Fruit fly (Drosophila melanogaster): Measurements from ENCODE around the gene IntS2.
A peak's percentile ranks its signal among the peaks of the same experiment; 100 is the strongest.

IntS2 gene

dm6 chrX:17625833-17626232 lies 30.8 kb downstream of the IntS2 start:
- no peak for TF ChIP-seq CG5204 (GFP tag; optimal IDR thresholded peaks at IDR 0.05)
- no peak for TF ChIP-seq CG7045 (GFP tag; optimal IDR thresholded peaks at IDR 0.05)
- TF ChIP-seq bab1 (GFP tag; optimal IDR thresholded peaks at IDR 0.05), result peak; percentile 33
- TF ChIP-seq Hr96 (GFP tag; optimal IDR thresholded peaks at IDR 0.05), result no peak
- TF ChIP-seq kay (GFP tag; ENCODE audit: borderline replicate concordance), result peak; percentile 26
- peak; percentile 45 for TF ChIP-seq CG11617 (GFP tag; optimal IDR thresholded peaks at IDR 0.05)
- TF ChIP-seq CG33017 (tag; optimal IDR thresholded peaks at IDR 0.05), result peak; percentile 66
- no peak for TF ChIP-seq toe (GFP tag; optimal IDR thresholded peaks at IDR 0.05)
- TF ChIP-seq Crg-1 (GFP tag; optimal IDR thresholded peaks at IDR 0.05), result no peak
- TF ChIP-seq tj (GFP tag; optimal IDR thresholded peaks at IDR 0.05), result no peak
- no peak for TF ChIP-seq CG1620 (GFP tag; optimal IDR thresholded peaks at IDR 0.05)
- peak; percentile 6 for TF ChIP-seq pad (GFP tag; optimal IDR thresholded peaks at IDR 0.05)
- no peak for TF ChIP-seq Mnt (GFP tag; optimal IDR thresholded peaks at IDR 0.05)
- TF ChIP-seq CG7101 (tag; optimal IDR thresholded peaks at IDR 0.05), result peak; percentile 71
- no peak for TF ChIP-seq cnc (optimal IDR thresholded peaks at IDR 0.05)
- TF ChIP-seq ovo (GFP tag; optimal IDR thresholded peaks at IDR 0.05), result no peak
- TF ChIP-seq CG12768 (GFP tag; optimal IDR thresholded peaks at IDR 0.05), result no peak
- peak; percentile 47 for TF ChIP-seq CG14711 (tag; optimal IDR thresholded peaks at IDR 0.05)
- peak; percentile 56 for TF ChIP-seq cic (GFP tag; optimal IDR thresholded peaks at IDR 0.05)
- no peak for TF ChIP-seq Clk (GFP tag; optimal IDR thresholded peaks at IDR 0.05)

dm6 chrX:17624983-17625401 lies 31.6 kb downstream of the IntS2 start:
- TF ChIP-seq cnc (optimal IDR thresholded peaks at IDR 0.05) (no peak), CG7045 (GFP tag; optimal IDR thresholded peaks at IDR 0.05) (peak; percentile 90), CG5204 (GFP tag; optimal IDR thresholded peaks at IDR 0.05) (peak; percentile 93), CG7101 (tag; optimal IDR thresholded peaks at IDR 0.05) (peak; percentile 99), CG12768 (GFP tag; optimal IDR thresholded peaks at IDR 0.05) (peak; percentile 94), bab1 (GFP tag; optimal IDR thresholded peaks at IDR 0.05) (peak; percentile 99), kay (GFP tag; ENCODE audit: borderline replicate concordance) (peak; percentile 54), CG33017 (tag; optimal IDR thresholded peaks at IDR 0.05) (peak; percentile 96), tj (GFP tag; optimal IDR thresholded peaks at IDR 0.05) (peak; percentile 98), CG1620 (GFP tag; optimal IDR thresholded peaks at IDR 0.05) (peak; percentile 97), toe (GFP tag; optimal IDR thresholded peaks at IDR 0.05) (peak; percentile 88), CG14711 (tag; optimal IDR thresholded peaks at IDR 0.05) (peak; percentile 96), pad (GFP tag; optimal IDR thresholded peaks at IDR 0.05) (peak; percentile 93), Crg-1 (GFP tag; optimal IDR thresholded peaks at IDR 0.05) (peak; percentile 97), Clk (GFP tag; optimal IDR thresholded peaks at IDR 0.05) (peak; percentile 85), cic (GFP tag; optimal IDR thresholded peaks at IDR 0.05) (peak; percentile 68), Hr96 (GFP tag; optimal IDR thresholded peaks at IDR 0.05) (peak; percentile 98), Mnt (GFP tag; optimal IDR thresholded peaks at IDR 0.05) (peak; percentile 96), CG11617 (GFP tag; optimal IDR thresholded peaks at IDR 0.05) (peak; percentile 99), ovo (GFP tag; optimal IDR thresholded peaks at IDR 0.05) (peak; percentile 90)

dm6 chrX:17624223-17624982 lies 32.2 kb downstream of the IntS2 start:
- TF ChIP-seq Clk (GFP tag; optimal IDR thresholded peaks at IDR 0.05) (no peak), toe (GFP tag; optimal IDR thresholded peaks at IDR 0.05) (no peak), tj (GFP tag; optimal IDR thresholded peaks at IDR 0.05) (peak; percentile 99), cnc (optimal IDR thresholded peaks at IDR 0.05) (no peak), ovo (GFP tag; optimal IDR thresholded peaks at IDR 0.05) (no peak), CG11617 (GFP tag; optimal IDR thresholded peaks at IDR 0.05) (no peak), CG7101 (tag; optimal IDR thresholded peaks at IDR 0.05) (no peak), kay (GFP tag; ENCODE audit: borderline replicate concordance) (peak; percentile 97), CG7045 (GFP tag; optimal IDR thresholded peaks at IDR 0.05) (no peak)

- no peak for TF ChIP-seq CG1620 (GFP tag; optimal IDR thresholded peaks at IDR 0.05)
- TF ChIP-seq CG12768 (GFP tag; optimal IDR thresholded peaks at IDR 0.05), result no peak
- no peak for TF ChIP-seq toe (GFP tag; optimal IDR thresholded peaks at IDR 0.05)
- no peak for TF ChIP-seq CG5204 (GFP tag; optimal IDR thresholded peaks at IDR 0.05)
- TF ChIP-seq kay (GFP tag; ENCODE audit: borderline replicate concordance), result no peak
- TF ChIP-seq cnc (optimal IDR thresholded peaks at IDR 0.05), result no peak
- TF ChIP-seq cic (GFP tag; optimal IDR thresholded peaks at IDR 0.05), result no peak
- TF ChIP-seq CG11617 (GFP tag; optimal IDR thresholded peaks at IDR 0.05), result no peak
- no peak for TF ChIP-seq ovo (GFP tag; optimal IDR thresholded peaks at IDR 0.05)
- no peak for TF ChIP-seq CG7101 (tag; optimal IDR thresholded peaks at IDR 0.05)
- no peak for TF ChIP-seq pad (GFP tag; optimal IDR thresholded peaks at IDR 0.05)
- no peak for TF ChIP-seq bab1 (GFP tag; optimal IDR thresholded peaks at IDR 0.05)
- TF ChIP-seq Clk (GFP tag; optimal IDR thresholded peaks at IDR 0.05), result no peak
- no peak for TF ChIP-seq Mnt (GFP tag; optimal IDR thresholded peaks at IDR 0.05)
These were observed 34.4 kb downstream of the IntS2 start for dm6 chrX:17622187-17622586.

dm6 chrX:17611455-17611854 lies 45.2 kb downstream of the IntS2 start:
- TF ChIP-seq Crg-1 (GFP tag; optimal IDR thresholded peaks at IDR 0.05), result no peak
- peak; percentile 92 for TF ChIP-seq pad (GFP tag; optimal IDR thresholded peaks at IDR 0.05)
- TF ChIP-seq CG1620 (GFP tag; optimal IDR thresholded peaks at IDR 0.05), result no peak
